Fruit fly (Drosophila melanogaster) whole organism, embryonic: ENCODE measurements around the gene CG4278.

Experiments used
- Atf-2 ChIP-seq: fragments of 200-800 bp; sonication (Bioruptor generic); optimal IDR thresholded peaks from 2 replicates; lab custom pipeline; 2016; ENCODE audit warnings: missing biosample characterization, missing genetic modification characterization
- Awh ChIP-seq: fragments of 200-800 bp; sonication (Bioruptor generic); IDR thresholded peaks from 2 replicates; pipeline ENCODE4, ENCODE4 v1.3.6; 2022; ENCODE audit warnings: missing biosample characterization, missing genetic modification characterization
- C15 ChIP-seq: fragments of 200-800 bp; sonication (Bioruptor generic); IDR thresholded peaks from 3 replicates; pipeline ENCODE4 v1.3.6; 2022; ENCODE audit warnings: missing biosample characterization, missing genetic modification characterization
- CG10431 ChIP-seq: fragments of 200-800 bp; sonication (Bioruptor generic); optimal IDR thresholded peaks from 3 replicates; lab custom pipeline; 2018; ENCODE audit warnings: missing biosample characterization, mild to moderate bottlenecking, missing genetic modification characterization
- CG10565 ChIP-seq: fragments of 200-800 bp; sonication (Bioruptor generic); optimal IDR thresholded peaks from 3 replicates; lab custom pipeline; 2016; ENCODE audit warnings: missing biosample characterization, mild to moderate bottlenecking, missing genetic modification characterization
- CG11696 ChIP-seq: fragments of 200-800 bp; sonication (Bioruptor generic); IDR thresholded peaks from 2 replicates; pipeline ENCODE4 v1.3.6; 2022; ENCODE audit warnings: missing biosample characterization, missing genetic modification characterization
- CG13894 ChIP-seq: fragments of 200-800 bp; sonication (Bioruptor generic); optimal IDR thresholded peaks from 3 replicates; lab custom pipeline; 2018; ENCODE audit warnings: missing biosample characterization, mild to moderate bottlenecking, missing genetic modification characterization, moderate library complexity
- CG15601 ChIP-seq: fragments of 200-800 bp; sonication (Bioruptor generic); optimal IDR thresholded peaks from 3 replicates; lab custom pipeline; 2019; ENCODE audit warnings: missing biosample characterization, mild to moderate bottlenecking, missing genetic modification characterization, moderate library complexity
- CG30403 ChIP-seq: fragments of 200-800 bp; sonication (Bioruptor generic); optimal IDR thresholded peaks from 3 replicates; lab custom pipeline; 2016; ENCODE audit warnings: missing biosample characterization, missing genetic modification characterization
- CG31224 ChIP-seq: fragments of 200-800 bp; sonication (Bioruptor generic); IDR thresholded peaks from 2 replicates; pipeline ENCODE4 v1.3.6; 2022; ENCODE audit warnings: missing biosample characterization, missing genetic modification characterization
- CG34224 ChIP-seq: fragments of 200-800 bp; sonication (Bioruptor generic); IDR thresholded peaks from 3 replicates; pipeline ENCODE4 v1.3.6; 2022; ENCODE audit warnings: missing biosample characterization, missing genetic modification characterization; ENCODE audit not compliant: partially characterized antibody
- CG34422 ChIP-seq: fragments of 200-800 bp; sonication (Bioruptor generic); IDR thresholded peaks from 3 replicates; pipeline ENCODE4 v1.3.6; 2022; ENCODE audit warnings: missing biosample characterization, missing genetic modification characterization
- CG6765 ChIP-seq: fragments of 200-800 bp; sonication (Bioruptor generic); optimal IDR thresholded peaks from 3 replicates; lab custom pipeline; 2017; ENCODE audit warnings: missing biosample characterization, mild to moderate bottlenecking, missing genetic modification characterization
- CG7745 ChIP-seq: fragments of 200-800 bp; sonication (Bioruptor generic); optimal IDR thresholded peaks from 2 replicates; lab custom pipeline; 2018; ENCODE audit warnings: missing biosample characterization, mild to moderate bottlenecking, missing genetic modification characterization, moderate library complexity
- CG8478 ChIP-seq: fragments of >200 bp; optimal IDR thresholded peaks from 2 replicates; lab custom pipeline; 2018
- CG8765 ChIP-seq: fragments of 200-800 bp; sonication (Bioruptor generic); IDR thresholded peaks from 2 replicates; pipeline ENCODE4 v1.3.6; 2022; ENCODE audit warnings: missing biosample characterization, missing genetic modification characterization
- CG8924 ChIP-seq: fragments of 200-800 bp; optimal IDR thresholded peaks from 3 replicates; lab custom pipeline; 2019; ENCODE audit warnings: missing biosample characterization, mild to moderate bottlenecking, missing genetic modification characterization, moderate library complexity
- CG8944 ChIP-seq: fragments of 200-800 bp; sonication (Bioruptor generic); optimal IDR thresholded peaks from 3 replicates; lab custom pipeline; 2016; ENCODE audit warnings: missing biosample characterization, missing genetic modification characterization
- CG9876 ChIP-seq: fragments of 200-800 bp; sonication (Bioruptor generic); optimal IDR thresholded peaks from 2 replicates; lab custom pipeline; 2016; ENCODE audit warnings: missing biosample characterization, missing genetic modification characterization
- CTCF ChIP-seq: fragments of 200-800 bp; sonication (Bioruptor generic); optimal IDR thresholded peaks from 2 replicates; lab custom pipeline; 2017; ENCODE audit warnings: missing biosample characterization, mild to moderate bottlenecking, missing genetic modification characterization, moderate library complexity
- CoRest ChIP-seq: fragments of 200-800 bp; sonication (Bioruptor generic); optimal IDR thresholded peaks from 3 replicates; lab custom pipeline; 2018; ENCODE audit warnings: missing biosample characterization, mild to moderate bottlenecking, missing genetic modification characterization, moderate library complexity
- Dp ChIP-seq: fragments of 200-800 bp; sonication (Bioruptor generic); optimal IDR thresholded peaks from 2 replicates; lab custom pipeline; 2018; ENCODE audit warnings: missing biosample characterization, mild to moderate bottlenecking, missing genetic modification characterization, moderate library complexity
- Eip74EF ChIP-seq, 2 experiments: fragments of 200-800 bp in 1 of 2; fragments of >200 bp in 1 of 2; sonication (Bioruptor generic) in 1 of 2; optimal IDR thresholded peaks; 2 replicates each; lab custom pipeline; 2017 to 2019; ENCODE audit warnings: missing biosample characterization in 2 of 2, missing genetic modification characterization in 2 of 2, mild to moderate bottlenecking in 1 of 2, moderate library complexity in 1 of 2
- Ets65A ChIP-seq: fragments of 200-800 bp; sonication (Bioruptor generic); peaks from one replicate; lab custom pipeline; 2016; ENCODE audit warnings: missing biosample characterization, missing genetic modification characterization
- Ets97D ChIP-seq: fragments of 200-800 bp; sonication (Bioruptor generic); optimal IDR thresholded peaks from 3 replicates; lab custom pipeline; 2016; ENCODE audit warnings: missing biosample characterization, missing genetic modification characterization
- GATAe ChIP-seq: fragments of 200-800 bp; sonication (Bioruptor generic); conservative IDR thresholded peaks from 2 replicates; pipeline ENCODE4 v1.3.6; 2022; ENCODE audit warnings: missing biosample characterization, missing genetic modification characterization
- H2.0 ChIP-seq: fragments of 200-800 bp; sonication (Bioruptor generic); IDR thresholded peaks from 2 replicates; pipeline ENCODE4 v1.3.6; 2022; ENCODE audit warnings: missing biosample characterization, missing genetic modification characterization
- Hr51 ChIP-seq, 2 experiments: fragments of 200-800 bp; sonication (Bioruptor generic); optimal IDR thresholded peaks; 2 replicates in 1 of 2; 3 replicates in 1 of 2; lab custom pipeline; 2016 to 2018; ENCODE audit warnings: missing biosample characterization in 2 of 2, missing genetic modification characterization in 2 of 2, mild to moderate bottlenecking in 1 of 2, moderate library complexity in 1 of 2
- Neu2 ChIP-seq: fragments of 200-800 bp; sonication (Bioruptor generic); optimal IDR thresholded peaks from 3 replicates; lab custom pipeline; 2016; ENCODE audit warnings: missing biosample characterization, missing genetic modification characterization, borderline replicate concordance
- Rfx ChIP-seq: fragments of 200-800 bp; sonication (Bioruptor generic); IDR thresholded peaks from 2 replicates; pipeline ENCODE4 v1.3.6; 2022; ENCODE audit warnings: missing biosample characterization, missing genetic modification characterization
- Sin3A ChIP-seq: fragments of >200 bp; optimal IDR thresholded peaks from 2 replicates; lab custom pipeline; 2018
- Spps ChIP-seq: fragments of 200-800 bp; sonication (Bioruptor generic); optimal IDR thresholded peaks from 2 replicates; lab custom pipeline; 2018; ENCODE audit warnings: missing biosample characterization, mild to moderate bottlenecking, missing genetic modification characterization
- Tbp ChIP-seq: fragments of >200 bp; optimal IDR thresholded peaks from 2 replicates; lab custom pipeline; 2018; ENCODE audit warnings: missing biosample characterization, missing genetic modification characterization
- YL-1 ChIP-seq: fragments of 200-800 bp; sonication (Bioruptor generic); optimal IDR thresholded peaks from 3 replicates; lab custom pipeline; 2017; ENCODE audit warnings: missing biosample characterization, mild to moderate bottlenecking, missing genetic modification characterization
- ci ChIP-seq: fragments of 200-800 bp; sonication (Bioruptor generic); IDR thresholded peaks from 3 replicates; pipeline ENCODE4 v1.3.6; 2022; ENCODE audit warnings: missing biosample characterization, missing genetic modification characterization
- crc ChIP-seq: fragments of 200-800 bp; sonication (Bioruptor generic); optimal IDR thresholded peaks from 2 replicates; lab custom pipeline; 2016; ENCODE audit warnings: missing biosample characterization, missing genetic modification characterization
- croc ChIP-seq: fragments of 200-800 bp; sonication (Bioruptor generic); conservative IDR thresholded peaks from 3 replicates; pipeline ENCODE4 v1.3.6; 2022; ENCODE audit warnings: missing biosample characterization, missing genetic modification characterization
- dati ChIP-seq: fragments of 200-800 bp; sonication (Bioruptor generic); IDR thresholded peaks from 2 replicates; pipeline ENCODE4 v1.3.6; 2022; ENCODE audit warnings: missing biosample characterization, missing genetic modification characterization
- fd102C ChIP-seq: fragments of 200-800 bp; sonication (Bioruptor generic); optimal IDR thresholded peaks from 2 replicates; lab custom pipeline; 2018; ENCODE audit warnings: missing biosample characterization, mild to moderate bottlenecking, missing genetic modification characterization, moderate library complexity
- fu2 ChIP-seq: fragments of 200-800 bp; sonication (Bioruptor generic); optimal IDR thresholded peaks from 2 replicates; lab custom pipeline; 2016; ENCODE audit warnings: missing biosample characterization, missing genetic modification characterization
- hkb ChIP-seq, 2 experiments: fragments of 200-800 bp in 1 of 2; fragments of >200 bp in 1 of 2; sonication (Bioruptor generic) in 1 of 2; IDR thresholded peaks in 1 of 2; optimal IDR thresholded peaks in 1 of 2; 2 replicates each; pipeline versions ENCODE4 v1.3.6 to Lab custom; 2017 to 2022; ENCODE audit warnings: missing biosample characterization in 1 of 2, missing genetic modification characterization in 1 of 2
- ind ChIP-seq: fragments of 200-800 bp; sonication (Bioruptor generic); optimal IDR thresholded peaks from 3 replicates; lab custom pipeline; 2016; ENCODE audit warnings: missing biosample characterization, missing genetic modification characterization
- jing ChIP-seq: fragments of 200-800 bp; sonication (Bioruptor generic); optimal IDR thresholded peaks from 2 replicates; lab custom pipeline; 2018; ENCODE audit warnings: missing biosample characterization, mild to moderate bottlenecking, missing genetic modification characterization
- jumu ChIP-seq: fragments of 200-800 bp; sonication (Bioruptor generic); optimal IDR thresholded peaks from 3 replicates; lab custom pipeline; 2016; ENCODE audit warnings: missing biosample characterization, missing genetic modification characterization
- pho ChIP-seq: fragments of 200-800 bp; sonication (Bioruptor generic); optimal IDR thresholded peaks from 2 replicates; lab custom pipeline; 2016; ENCODE audit warnings: missing biosample characterization, missing genetic modification characterization
- phol ChIP-seq: fragments of 200-800 bp; sonication (Bioruptor generic); optimal IDR thresholded peaks from 3 replicates; lab custom pipeline; 2018; ENCODE audit warnings: missing biosample characterization, mild to moderate bottlenecking, missing genetic modification characterization, moderate library complexity
- sima ChIP-seq: fragments of 200-800 bp; sonication (Bioruptor generic); optimal IDR thresholded peaks from 2 replicates; lab custom pipeline; 2016; ENCODE audit warnings: missing biosample characterization, missing genetic modification characterization
- sisA ChIP-seq: fragments of 200-800 bp; sonication (Bioruptor generic); IDR thresholded peaks from 2 replicates; pipeline ENCODE4 v1.3.6; 2022; ENCODE audit warnings: missing biosample characterization, missing genetic modification characterization
- trem ChIP-seq: fragments of 200-800 bp; optimal IDR thresholded peaks from 3 replicates; lab custom pipeline; 2019; ENCODE audit warnings: missing biosample characterization, mild to moderate bottlenecking, missing genetic modification characterization, moderate library complexity
- trh ChIP-seq: fragments of 200-800 bp; sonication (Bioruptor generic); optimal IDR thresholded peaks from 2 replicates; lab custom pipeline; 2016; ENCODE audit warnings: missing biosample characterization, missing genetic modification characterization
- vnd ChIP-seq: fragments of 200-800 bp; sonication (Bioruptor generic); IDR thresholded peaks from 3 replicates; pipeline ENCODE4 v1.3.6; 2022; ENCODE audit warnings: missing biosample characterization, missing genetic modification characterization; ENCODE audit not compliant: partially characterized antibody

Gene CG4278

DNA sequence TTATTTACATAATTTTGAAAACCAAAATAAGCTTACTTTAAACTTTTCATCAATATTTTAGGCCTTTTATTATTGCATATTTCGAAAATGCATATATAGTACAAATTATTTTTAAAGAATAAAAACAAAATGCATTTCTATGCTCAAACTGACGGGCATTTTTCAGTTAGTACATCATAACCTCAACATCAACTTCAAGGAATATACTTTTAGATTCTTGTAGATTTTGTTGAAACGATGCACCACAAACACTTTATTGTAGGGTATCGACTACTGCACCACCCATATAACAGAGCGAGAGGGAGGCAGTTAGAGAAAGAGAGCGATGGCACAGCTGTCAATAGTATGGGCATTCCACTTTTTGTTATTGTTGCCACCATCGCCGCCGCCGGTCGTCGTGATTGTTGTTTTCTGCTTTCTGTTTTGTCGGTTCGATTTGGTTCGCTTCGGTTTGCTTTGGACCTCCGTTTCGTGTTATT is 47.1 kb upstream of the CG4278 start (continued):
- peak; percentile 94 for TF ChIP-seq Ets65A (GFP tag; lab: Kevin White, UChicago)
- no peak for TF ChIP-seq CG7745 (tag; lab: Kevin White, UChicago)
- peak; percentile 80 for TF ChIP-seq croc (GFP tag; lab: Robert Waterston, UW)
- 0 out of 3 replicates have a peak, but pooled peaks have one; percentile 28 for TF ChIP-seq C15
- TF ChIP-seq Neu2 (GFP tag; lab: Kevin White, UChicago), result no peak
- peak; percentile 68; the same call in 1 of the 2 replicates for TF ChIP-seq Awh (GFP tag; lab: Robert Waterston, UW)
- peak; percentile 21 for TF ChIP-seq YL-1
- TF ChIP-seq CG15601, result peak; percentile 90
- TF ChIP-seq CoRest (tag; lab: Kevin White, UChicago), result peak; percentile 95
- TF ChIP-seq Rfx (GFP tag; lab: Robert Waterston, UW), result peak; percentile 59
- TF ChIP-seq dati (GFP tag; lab: Robert Waterston, UW), result no peak
- no peak for TF ChIP-seq Sin3A (lab: Kevin White, UChicago)
- peak; percentile 51 for TF ChIP-seq sima
- peak in 1 of 2 experiments; percentile 95 for TF ChIP-seq Eip74EF (GFP tag; optimal IDR thresholded peaks at IDR 0.05; lab: Kevin White, UChicago)
- peak; percentile 76 for TF ChIP-seq CG10431 (GFP tag; lab: Kevin White, UChicago)
- TF ChIP-seq Ets97D, result peak; percentile 68
- TF ChIP-seq trem, result peak; percentile 88
- peak; percentile 96 for TF ChIP-seq CG30403 (GFP tag; lab: Kevin White, UChicago)
- TF ChIP-seq vnd, result no peak
- TF ChIP-seq Tbp (GFP tag; lab: Kevin White, UChicago), result no peak
- no peak for TF ChIP-seq CG8478
- TF ChIP-seq GATAe (GFP tag; lab: Robert Waterston, UW), result no peak
- TF ChIP-seq fd102C (GFP tag; lab: Kevin White, UChicago), result no peak
- peak; percentile 40 for TF ChIP-seq pho (GFP tag; lab: Kevin White, UChicago)
- TF ChIP-seq Hr51 (GFP tag; optimal IDR thresholded peaks at IDR 0.05; lab: Kevin White, UChicago), result peak; percentile 68 to 97
- peak; percentile 86 for TF ChIP-seq Atf-2 (GFP tag; lab: Kevin White, UChicago)
- TF ChIP-seq hkb (optimal IDR thresholded peaks at IDR 0.05; lab: Kevin White, UChicago), result no peak
- TF ChIP-seq hkb (GFP tag; IDR thresholded peaks at IDR 0.05; lab: Robert Waterston, UW), result peak; percentile 83
- TF ChIP-seq ci, result peak; percentile 86
- peak; percentile 96 for TF ChIP-seq phol
- peak; percentile 92 for TF ChIP-seq ind (GFP tag; lab: Kevin White, UChicago)
- peak; percentile 78 for TF ChIP-seq CG8944 (GFP tag; lab: Kevin White, UChicago)
- peak; percentile 11 for TF ChIP-seq crc (GFP tag; lab: Kevin White, UChicago)
- peak; percentile 71 for TF ChIP-seq H2.0
- TF ChIP-seq CG8765 (GFP tag; lab: Robert Waterston, UW), result no peak
- peak; percentile 78 for TF ChIP-seq Spps (tag; lab: Kevin White, UChicago)
- peak; percentile 76; the same call in 2 of the 3 replicates for TF ChIP-seq CG34422
- peak; percentile 19 for TF ChIP-seq CG9876 (GFP tag; lab: Kevin White, UChicago)
- TF ChIP-seq jing (GFP tag; lab: Kevin White, UChicago), result peak; percentile 90
- peak; percentile 38; the same call in 1 of the 2 replicates for TF ChIP-seq CG31224 (GFP tag; lab: Robert Waterston, UW)
- TF ChIP-seq Dp (GFP tag; lab: Kevin White, UChicago), result no peak
- TF ChIP-seq jumu (GFP tag; lab: Kevin White, UChicago), result peak; percentile 74
- peak; percentile 12; the same call in 1 of the 3 replicates for TF ChIP-seq CG34224 (GFP tag; lab: Robert Waterston, UW)
- TF ChIP-seq CTCF (GFP tag; lab: Kevin White, UChicago), result peak; percentile 63
- peak; percentile 67 for TF ChIP-seq CG6765
- TF ChIP-seq CG10565, result peak; percentile 45
- peak; percentile 96 for TF ChIP-seq CG8924 (tag; lab: Kevin White, UChicago)
- peak; percentile 80 for TF ChIP-seq sisA
- no peak for TF ChIP-seq CG13894 (tag; lab: Kevin White, UChicago)
- TF ChIP-seq CG11696 (GFP tag; lab: Robert Waterston, UW), result no peak
- TF ChIP-seq fu2, result peak; percentile 62
- TF ChIP-seq trh, result peak; percentile 81
